Fruit fly (Drosophila melanogaster) whole organism, prepupa: ENCODE data around the gene CG12983.

Source experiments
- Blimp-1 ChIP-seq: fragments of 200-800 bp; sonication (Bioruptor generic); optimal IDR thresholded peaks from 3 replicates; lab custom pipeline; 2017; ENCODE audit warnings: missing biosample characterization, missing genetic modification characterization, mild to moderate bottlenecking, moderate library complexity, missing genetic modification reagents
- CG10631 ChIP-seq: fragments of 200-800 bp; sonication (Bioruptor generic); optimal IDR thresholded peaks from 2 replicates; lab custom pipeline; 2016; ENCODE audit warnings: missing biosample characterization, missing genetic modification characterization
- CG10669 ChIP-seq: fragments of 200-800 bp; sonication (Bioruptor generic); optimal IDR thresholded peaks from 3 replicates; lab custom pipeline; 2018; ENCODE audit warnings: missing biosample characterization, mild to moderate bottlenecking, missing genetic modification characterization, moderate library complexity
- CG11294 ChIP-seq: fragments of 200-800 bp; sonication (Bioruptor generic); IDR thresholded peaks from 2 replicates; pipeline ENCODE4 v1.3.6; 2022; ENCODE audit warnings: missing biosample characterization, missing genetic modification characterization
- CG11762 ChIP-seq: fragments of 200-800 bp; sonication (Bioruptor generic); optimal IDR thresholded peaks from 3 replicates; lab custom pipeline; 2016; ENCODE audit warnings: missing biosample characterization, missing genetic modification characterization; ENCODE audit not compliant: insufficient read depth
- CG15336 ChIP-seq: fragments of 200-800 bp; sonication (Bioruptor generic); IDR thresholded peaks from 2 replicates; pipeline ENCODE4 v1.3.6; 2022; ENCODE audit warnings: missing biosample characterization, missing genetic modification characterization
- CG1621 ChIP-seq: fragments of 200-800 bp; sonication (Bioruptor generic); optimal IDR thresholded peaks from 3 replicates; lab custom pipeline; 2018; ENCODE audit warnings: missing biosample characterization, mild to moderate bottlenecking, missing genetic modification characterization
- CG34406 ChIP-seq: fragments of 200-800 bp; sonication (Bioruptor generic); optimal IDR thresholded peaks from 3 replicates; lab custom pipeline; 2016; ENCODE audit warnings: missing biosample characterization, missing genetic modification characterization
- CG3919 ChIP-seq: fragments of 200-800 bp; sonication (Bioruptor generic); optimal IDR thresholded peaks from 3 replicates; lab custom pipeline; 2016; ENCODE audit warnings: missing biosample characterization, missing genetic modification characterization
- CG6163 ChIP-seq: fragments of 200-800 bp; sonication (Bioruptor generic); IDR thresholded peaks from 3 replicates; pipeline ENCODE4 v1.3.6; 2022; ENCODE audit warnings: missing biosample characterization, missing genetic modification characterization
- CG6276 ChIP-seq: fragments of 200-800 bp; sonication (Bioruptor generic); optimal IDR thresholded peaks from 2 replicates; lab custom pipeline; 2017; ENCODE audit warnings: missing biosample characterization, mild to moderate bottlenecking, missing genetic modification characterization
- CG6792 ChIP-seq: fragments of 200-800 bp; sonication (Bioruptor generic); optimal IDR thresholded peaks from 3 replicates; lab custom pipeline; 2016; ENCODE audit warnings: missing biosample characterization, missing genetic modification characterization
- CG6808 ChIP-seq: fragments of 200-800 bp; sonication (Bioruptor generic); optimal IDR thresholded peaks from 3 replicates; lab custom pipeline; 2017; ENCODE audit warnings: missing biosample characterization, missing genetic modification characterization, mild to moderate bottlenecking, moderate library complexity, missing genetic modification reagents
- CG6854 ChIP-seq: fragments of 200-800 bp; sonication (Bioruptor generic); optimal IDR thresholded peaks from 2 replicates; lab custom pipeline; 2017; ENCODE audit warnings: missing biosample characterization, mild to moderate bottlenecking, missing genetic modification characterization
- CG7368 ChIP-seq: fragments of 200-800 bp; sonication (Bioruptor generic); optimal IDR thresholded peaks from 3 replicates; lab custom pipeline; 2016; ENCODE audit warnings: missing biosample characterization, missing genetic modification characterization
- CG8119 ChIP-seq: fragments of 200-800 bp; sonication (Bioruptor generic); IDR thresholded peaks from 3 replicates; pipeline ENCODE4 v1.3.6; 2022; ENCODE audit warnings: missing biosample characterization, missing genetic modification characterization
- CG8319 ChIP-seq: fragments of 200-800 bp; sonication (Bioruptor generic); optimal IDR thresholded peaks from 3 replicates; lab custom pipeline; 2016; ENCODE audit warnings: missing biosample characterization, missing genetic modification characterization
- CG9139 ChIP-seq: fragments of 200-800 bp; sonication (Bioruptor generic); optimal IDR thresholded peaks from 3 replicates; lab custom pipeline; 2017; ENCODE audit warnings: missing biosample characterization, mild to moderate bottlenecking, missing genetic modification characterization
- Eip75B ChIP-seq: fragments of 200-800 bp; sonication (Bioruptor generic); optimal IDR thresholded peaks from 3 replicates; lab custom pipeline; 2016; ENCODE audit warnings: missing biosample characterization, missing genetic modification characterization
- Eip78C ChIP-seq: fragments of 200-800 bp; sonication (Bioruptor generic); peaks from one replicate; lab custom pipeline; 2016; ENCODE audit warnings: missing biosample characterization, missing genetic modification characterization
- Eip93F ChIP-seq: fragments of 200-800 bp; sonication (Bioruptor generic); optimal IDR thresholded peaks from 2 replicates; lab custom pipeline; 2016; ENCODE audit warnings: missing biosample characterization, mild to moderate bottlenecking, missing genetic modification characterization
- Ets21C ChIP-seq: fragments of 200-800 bp; sonication (Bioruptor generic); optimal IDR thresholded peaks from 3 replicates; lab custom pipeline; 2016; ENCODE audit warnings: missing biosample characterization, missing genetic modification characterization
- Ets96B ChIP-seq: fragments of 200-800 bp; optimal IDR thresholded peaks from 2 replicates; lab custom pipeline; 2019; ENCODE audit warnings: missing biosample characterization, mild to moderate bottlenecking, missing genetic modification characterization, moderate library complexity
- Gug ChIP-seq: fragments of 200-800 bp; sonication (Bioruptor generic); IDR thresholded peaks from 2 replicates; pipeline ENCODE4 v1.3.6; 2022; ENCODE audit warnings: missing biosample characterization, missing genetic modification characterization
- Hr38 ChIP-seq: sonication (Bioruptor generic); optimal IDR thresholded peaks from 2 replicates; lab custom pipeline; 2016; ENCODE audit warnings: missing biosample characterization, missing genetic modification characterization
- Hr4 ChIP-seq: fragments of 200-800 bp; sonication (Bioruptor generic); optimal IDR thresholded peaks from 3 replicates; lab custom pipeline; 2016; ENCODE audit warnings: missing biosample characterization, missing genetic modification characterization
- Lpt ChIP-seq: fragments of 200-800 bp; sonication (Bioruptor generic); optimal IDR thresholded peaks from 3 replicates; lab custom pipeline; 2016; ENCODE audit warnings: missing biosample characterization, missing genetic modification characterization
- Met ChIP-seq: fragments of 200-800 bp; sonication (Bioruptor generic); optimal IDR thresholded peaks from 3 replicates; lab custom pipeline; 2016; ENCODE audit warnings: missing biosample characterization, missing genetic modification characterization
- OdsH ChIP-seq: fragments of 200-800 bp; sonication (Bioruptor generic); optimal IDR thresholded peaks from 3 replicates; lab custom pipeline; 2016; ENCODE audit warnings: missing biosample characterization, missing genetic modification characterization
- Smox ChIP-seq: fragments of 200-800 bp; sonication (Bioruptor generic); optimal IDR thresholded peaks from 3 replicates; lab custom pipeline; 2016; ENCODE audit warnings: missing biosample characterization, missing genetic modification characterization
- Sox102F ChIP-seq: fragments of 200-800 bp; sonication (Bioruptor generic); optimal IDR thresholded peaks from 2 replicates; lab custom pipeline; 2016; ENCODE audit warnings: missing biosample characterization, mild to moderate bottlenecking, missing genetic modification characterization
- Sox14 ChIP-seq: fragments of 200-800 bp; sonication (Bioruptor generic); optimal IDR thresholded peaks from 3 replicates; lab custom pipeline; 2016; ENCODE audit warnings: missing biosample characterization, missing genetic modification characterization
- Sox15 ChIP-seq: fragments of 200-800 bp; sonication (Bioruptor generic); optimal IDR thresholded peaks from 3 replicates; lab custom pipeline; 2016; ENCODE audit warnings: missing biosample characterization, missing genetic modification characterization
- acj6 ChIP-seq: fragments of 200-800 bp; sonication (Bioruptor generic); optimal IDR thresholded peaks from 3 replicates; lab custom pipeline; 2016; ENCODE audit warnings: missing biosample characterization, missing genetic modification characterization
- cyc ChIP-seq: fragments of 200-800 bp; sonication (Bioruptor generic); optimal IDR thresholded peaks from 3 replicates; lab custom pipeline; 2016; ENCODE audit warnings: missing biosample characterization, missing genetic modification characterization
- dac ChIP-seq: fragments of 200-800 bp; sonication (Bioruptor generic); optimal IDR thresholded peaks from 2 replicates; lab custom pipeline; 2017; ENCODE audit warnings: missing biosample characterization, mild to moderate bottlenecking, missing genetic modification characterization
- dsx ChIP-seq: fragments of 200-800 bp; optimal IDR thresholded peaks from 3 replicates; lab custom pipeline; 2019; ENCODE audit warnings: missing biosample characterization, mild to moderate bottlenecking, missing genetic modification characterization, moderate library complexity; ENCODE audit not compliant: poor library complexity, severe bottlenecking
- eg ChIP-seq: fragments of 200-800 bp; sonication (Bioruptor generic); IDR thresholded peaks from 3 replicates; pipeline ENCODE4 v1.3.6; 2022; ENCODE audit warnings: missing biosample characterization, missing genetic modification characterization
- esn ChIP-seq: fragments of 200-800 bp; sonication (Bioruptor generic); optimal IDR thresholded peaks from 2 replicates; lab custom pipeline; 2016; ENCODE audit warnings: missing biosample characterization, mild to moderate bottlenecking, missing genetic modification characterization, moderate library complexity
- fd59A ChIP-seq: fragments of 200-800 bp; sonication (Bioruptor generic); optimal IDR thresholded peaks from 2 replicates; lab custom pipeline; 2017; ENCODE audit warnings: missing biosample characterization, mild to moderate bottlenecking, missing genetic modification characterization, missing genetic modification reagents
- fkh ChIP-seq: fragments of 200-800 bp; sonication (Bioruptor generic); optimal IDR thresholded peaks from 3 replicates; lab custom pipeline; 2017; ENCODE audit warnings: missing biosample characterization, mild to moderate bottlenecking, missing genetic modification characterization, moderate library complexity
- net ChIP-seq: fragments of 200-800 bp; sonication (Bioruptor generic); optimal IDR thresholded peaks from 3 replicates; lab custom pipeline; 2016; ENCODE audit warnings: missing biosample characterization, missing genetic modification characterization
- pdm3 ChIP-seq: fragments of 200-800 bp; sonication (Bioruptor generic); optimal IDR thresholded peaks from 3 replicates; lab custom pipeline; 2016; ENCODE audit warnings: missing biosample characterization, missing genetic modification characterization
- spab ChIP-seq: fragments of 200-800 bp; sonication (Bioruptor generic); optimal IDR thresholded peaks from 2 replicates; lab custom pipeline; 2017; ENCODE audit warnings: missing biosample characterization, mild to moderate bottlenecking, missing genetic modification characterization, missing genetic modification reagents
- ss ChIP-seq, 2 experiments: fragments of 200-800 bp; sonication (Bioruptor generic); optimal IDR thresholded peaks; 2 replicates in 1 of 2; 3 replicates in 1 of 2; lab custom pipeline; 2017 to 2018; ENCODE audit warnings: mild to moderate bottlenecking in 2 of 2, missing biosample characterization in 2 of 2, missing genetic modification characterization in 2 of 2, moderate library complexity in 1 of 2
- svp ChIP-seq: fragments of 200-800 bp; sonication (Bioruptor generic); peaks from one replicate; lab custom pipeline; 2016; ENCODE audit warnings: missing biosample characterization, missing genetic modification characterization
- topi ChIP-seq: fragments of 200-800 bp; sonication (Bioruptor generic); optimal IDR thresholded peaks from 3 replicates; lab custom pipeline; 2016; ENCODE audit warnings: missing biosample characterization, missing genetic modification characterization

The CG12983 gene

dm6 chr3L:20952622-20953618 lies 13.6 kb downstream of the CG12983 start (continued):
- TF ChIP-seq dsx (GFP tag; lab: Kevin White, UChicago), result no peak
- peak; percentile 58 for TF ChIP-seq Smox (GFP tag; lab: Kevin White, UChicago)
- peak; percentile 14 for TF ChIP-seq Blimp-1 (GFP tag; lab: Kevin White, UChicago)

dm6 chr3L:20952121-20952487 lies 14.5 kb downstream of the CG12983 start:
- TF ChIP-seq pdm3 (peak; percentile 71), CG6163 (peak; percentile 46), Eip75B (GFP tag; lab: Kevin White, UChicago) (peak; percentile 30), CG6808 (GFP tag; lab: Kevin White, UChicago) (peak; percentile 73), dac (GFP tag; lab: Kevin White, UChicago) (no peak), CG8319 (no peak), Eip78C (peak; percentile 89), OdsH (GFP tag; lab: Kevin White, UChicago) (peak; percentile 56), Met (GFP tag; lab: Kevin White, UChicago) (peak; percentile 70), CG34406 (peak; percentile 59), spab (GFP tag; lab: Kevin White, UChicago) (peak; percentile 55), Blimp-1 (GFP tag; lab: Kevin White, UChicago) (no peak), CG8119 (GFP tag; lab: Robert Waterston, UW) (peak; percentile 57), Ets21C (peak; percentile 7), Gug (GFP tag; lab: Robert Waterston, UW) (no peak), Hr4 (peak; percentile 52), ss (GFP tag; optimal IDR thresholded peaks at IDR 0.05; lab: Kevin White, UChicago) (peak; percentile 65 to 76), Sox102F (GFP tag; lab: Kevin White, UChicago) (peak; percentile 47), dsx (GFP tag; lab: Kevin White, UChicago) (peak; percentile 51), Hr38 (GFP tag; lab: Kevin White, UChicago) (no peak), Sox15 (GFP tag; lab: Kevin White, UChicago) (peak; percentile 27), CG11294 (GFP tag; lab: Robert Waterston, UW) (no peak), cyc (GFP tag; lab: Kevin White, UChicago) (peak; percentile 13), fkh (no peak), fd59A (GFP tag; lab: Kevin White, UChicago) (peak; percentile 44), CG10669 (GFP tag; lab: Kevin White, UChicago) (peak; percentile 72), CG15336 (peak; percentile 68), acj6 (GFP tag; lab: Kevin White, UChicago) (peak; percentile 58), CG1621 (tag; lab: Kevin White, UChicago) (peak; percentile 18), esn (peak; percentile 63), CG10631 (GFP tag; lab: Kevin White, UChicago) (peak; percentile 58), CG11762 (GFP tag; lab: Kevin White, UChicago) (peak; percentile 33), CG9139 (GFP tag; lab: Kevin White, UChicago) (peak; percentile 28), svp (peak; percentile 74), topi (GFP tag; lab: Kevin White, UChicago) (peak; percentile 59), CG7368 (GFP tag; lab: Kevin White, UChicago) (no peak), Eip93F (GFP tag; lab: Kevin White, UChicago) (no peak), eg (GFP tag; lab: Robert Waterston, UW) (peak; percentile 37; the same call in 1 of the 3 replicates), CG6854 (GFP tag; lab: Kevin White, UChicago) (no peak), CG6276 (GFP tag; lab: Kevin White, UChicago) (peak; percentile 37), net (GFP tag; lab: Kevin White, UChicago) (peak; percentile 13), Lpt (GFP tag; lab: Kevin White, UChicago) (peak; percentile 35), Sox14 (GFP tag; lab: Kevin White, UChicago) (peak; percentile 55), Ets96B (tag; lab: Kevin White, UChicago) (peak; percentile 78), CG3919 (peak; percentile 58), CG6792 (GFP tag; lab: Kevin White, UChicago) (no peak)
